Worm (Caenorhabditis elegans) whole organism, L3 larva: ENCODE data around the gene F38B7.3.

Experiments
- R02D3.7 ChIP-seq: fragments of 150-350 bp; optimal IDR thresholded peaks from 2 replicates; lab custom pipeline; 2014; ENCODE audit warnings: missing biosample characterization, missing genetic modification characterization
- ZK546.5 ChIP-seq: sonication (generic microtip); optimal IDR thresholded peaks from 2 replicates; lab custom pipeline; 2017; ENCODE audit warnings: missing biosample characterization, missing genetic modification characterization
- ama-1 ChIP-seq: fragments of 150-350 bp; optimal IDR thresholded peaks from 2 replicates; lab custom pipeline; 2018
- ceh-16 ChIP-seq: sonication (generic microtip); optimal IDR thresholded peaks from 2 replicates; lab custom pipeline; 2017; ENCODE audit warnings: missing biosample characterization, missing genetic modification characterization
- ceh-28 ChIP-seq: fragments of 150-350 bp; optimal IDR thresholded peaks from 2 replicates; lab custom pipeline; 2014; ENCODE audit warnings: missing biosample characterization, missing genetic modification reagents, missing genetic modification characterization
- ceh-82 ChIP-seq: fragments of 150-350 bp; optimal IDR thresholded peaks from 2 replicates; lab custom pipeline; 2014; ENCODE audit warnings: missing biosample characterization, missing genetic modification characterization
- ceh-9 ChIP-seq: sonication (generic microtip); optimal IDR thresholded peaks from 2 replicates; lab custom pipeline; 2018; ENCODE audit warnings: missing biosample characterization, missing genetic modification characterization
- egl-27 ChIP-seq: sonication (generic microtip); optimal IDR thresholded peaks from 4 replicates; lab custom pipeline; 2017; ENCODE audit warnings: missing biosample characterization, missing genetic modification reagents, missing genetic modification characterization
- egl-5 ChIP-seq: fragments of 150-350 bp; optimal IDR thresholded peaks from 2 replicates; lab custom pipeline; 2017; ENCODE audit warnings: missing biosample characterization, missing genetic modification reagents, missing genetic modification characterization, inconsistent platforms
- elt-2 ChIP-seq: sonication (generic microtip); optimal IDR thresholded peaks from 2 replicates; lab custom pipeline; 2016; ENCODE audit warnings: missing genetic modification reagents, mild to moderate bottlenecking, missing genetic modification characterization, missing compliant biosample characterization
- elt-3 ChIP-seq, 3 experiments: fragments of 150-350 bp in 1 of 3; sonication (generic microtip) in 2 of 3; optimal IDR thresholded peaks; 2 replicates in 2 of 3; 4 replicates in 1 of 3; lab custom pipeline; 2014 to 2017; ENCODE audit warnings: missing biosample characterization in 3 of 3, missing genetic modification characterization in 3 of 3
- eor-1 ChIP-seq, 2 experiments: fragments of 150-350 bp; optimal IDR thresholded peaks; 2 replicates each; lab custom pipeline; 2014 to 2018; ENCODE audit warnings: missing biosample characterization in 2 of 2, missing genetic modification characterization in 2 of 2
- fkh-2 ChIP-seq: fragments of 150-350 bp; optimal IDR thresholded peaks from 2 replicates; lab custom pipeline; 2014; ENCODE audit warnings: missing biosample characterization, missing genetic modification reagents, missing genetic modification characterization
- jun-1 ChIP-seq: fragments of 150-350 bp; optimal IDR thresholded peaks from 2 replicates; lab custom pipeline; 2014; ENCODE audit warnings: missing biosample characterization, missing genetic modification reagents, missing genetic modification characterization
- lin-15B ChIP-seq: fragments of 150-350 bp; optimal IDR thresholded peaks from 2 replicates; lab custom pipeline; 2014; ENCODE audit warnings: missing biosample characterization, missing genetic modification characterization
- lin-39 ChIP-seq: fragments of 150-350 bp; optimal IDR thresholded peaks from 2 replicates; lab custom pipeline; 2018; ENCODE audit warnings: missing biosample characterization, missing genetic modification reagents, missing genetic modification characterization
- mml-1 ChIP-seq: fragments of 150-350 bp; sonication (generic microtip); optimal IDR thresholded peaks from 3 replicates; lab custom pipeline; 2014; ENCODE audit warnings: missing biosample characterization, missing genetic modification characterization
- nfya-1 ChIP-seq: sonication (generic microtip); optimal IDR thresholded peaks from 2 replicates; lab custom pipeline; 2017; ENCODE audit warnings: missing genetic modification characterization, mild to moderate bottlenecking, missing compliant biosample characterization, antibody characterized with exemption, moderate library complexity; ENCODE audit not compliant: insufficient read depth
- nhr-11 ChIP-seq: fragments of 150-350 bp; optimal IDR thresholded peaks from 2 replicates; lab custom pipeline; 2014; ENCODE audit warnings: missing biosample characterization, missing genetic modification characterization
- nhr-12 ChIP-seq: fragments of 150-350 bp; optimal IDR thresholded peaks from 2 replicates; lab custom pipeline; 2014; ENCODE audit warnings: missing biosample characterization, missing genetic modification characterization
- nhr-237 ChIP-seq: fragments of 150-350 bp; optimal IDR thresholded peaks from 2 replicates; lab custom pipeline; 2014; ENCODE audit warnings: missing biosample characterization, missing genetic modification characterization
- nhr-25 ChIP-seq: sonication (generic microtip); optimal IDR thresholded peaks from 2 replicates; lab custom pipeline; 2017; ENCODE audit warnings: missing biosample characterization, missing genetic modification characterization
- nhr-28 ChIP-seq: fragments of 150-350 bp; optimal IDR thresholded peaks from 2 replicates; lab custom pipeline; 2014; ENCODE audit warnings: missing biosample characterization, missing genetic modification characterization
- nhr-43 ChIP-seq: sonication (generic microtip); optimal IDR thresholded peaks from 2 replicates; lab custom pipeline; 2016; ENCODE audit warnings: mild to moderate bottlenecking, missing genetic modification characterization, missing compliant biosample characterization; ENCODE audit not compliant: poor library complexity, severe bottlenecking
- nhr-67 ChIP-seq: fragments of 150-350 bp; optimal IDR thresholded peaks from 2 replicates; lab custom pipeline; 2014; ENCODE audit warnings: missing biosample characterization, missing genetic modification characterization
- nhr-76 ChIP-seq: fragments of 150-350 bp; sonication (generic microtip); optimal IDR thresholded peaks from 5 replicates; lab custom pipeline; 2014; ENCODE audit warnings: missing biosample characterization, missing genetic modification characterization
- nhr-77 ChIP-seq: fragments of 150-350 bp; optimal IDR thresholded peaks from 2 replicates; lab custom pipeline; 2014; ENCODE audit warnings: missing biosample characterization, missing genetic modification characterization
- pha-4 ChIP-seq: fragments of 150-350 bp; optimal IDR thresholded peaks from 2 replicates; lab custom pipeline; 2014; ENCODE audit warnings: missing biosample characterization, missing genetic modification reagents, missing genetic modification characterization
- pqm-1 ChIP-seq: fragments of 150-350 bp; optimal IDR thresholded peaks from 2 replicates; lab custom pipeline; 2017; ENCODE audit warnings: missing biosample characterization, missing genetic modification characterization, inconsistent platforms
- sea-2 ChIP-seq: fragments of 150-350 bp; sonication (generic microtip); optimal IDR thresholded peaks from 4 replicates; lab custom pipeline; 2014; ENCODE audit warnings: missing biosample characterization, missing genetic modification reagents, missing genetic modification characterization
- skn-1 ChIP-seq: fragments of 150-350 bp; optimal IDR thresholded peaks from 2 replicates; lab custom pipeline; 2014; ENCODE audit warnings: missing biosample characterization, missing genetic modification characterization
- snpc-4 ChIP-seq: fragments of 150-350 bp; optimal IDR thresholded peaks from 2 replicates; lab custom pipeline; 2014; ENCODE audit warnings: missing biosample characterization, missing genetic modification characterization
- tbx-2 ChIP-seq: sonication (generic microtip); optimal IDR thresholded peaks from 2 replicates; lab custom pipeline; 2016; ENCODE audit warnings: mild to moderate bottlenecking, missing genetic modification characterization, missing compliant biosample characterization
- unc-39 ChIP-seq: sonication (generic microtip); optimal IDR thresholded peaks from 4 replicates; lab custom pipeline; 2017; ENCODE audit warnings: missing biosample characterization, missing genetic modification characterization
- zag-1 ChIP-seq: fragments of 150-350 bp; optimal IDR thresholded peaks from 2 replicates; lab custom pipeline; 2014; ENCODE audit warnings: missing biosample characterization, missing genetic modification characterization

F38B7.3 gene

ce11 chrV:11572803-11573490, 24.0 kb downstream of the F38B7.3 start, which contains the start of the genes H12C20.7 and nhr-68 (continued):
- TF ChIP-seq nhr-28 (tag; lab: Kevin White, UChicago), result peak; percentile 48

- TF ChIP-seq nfya-1 (tag; lab: Kevin White, UChicago) (peak; percentile 27), nhr-43 (peak; percentile 39), pqm-1 (peak; percentile 11), nhr-12 (tag; lab: Kevin White, UChicago) (no peak), pha-4 (tag; lab: Kevin White, UChicago) (peak; percentile 39), elt-3 (tag; optimal IDR thresholded peaks at IDR 0.05; lab: Kevin White, UChicago) (no peak)
These were observed 25.7 kb downstream of the F38B7.3 start for ce11 chrV:11574563-11574962.

ce11 chrV:11580826-11581225, 31.9 kb downstream of the F38B7.3 start, which contains the start of gene srx-90:
srx-90 (plus strand) TSS chrV:11581126.
- TF ChIP-seq fkh-2 (no peak), nhr-76 (tag; lab: Kevin White, UChicago) (no peak), elt-2 (tag; lab: Kevin White, UChicago) (no peak), R02D3.7 (tag; lab: Kevin White, UChicago) (no peak), nhr-77 (tag; lab: Kevin White, UChicago) (no peak), unc-39 (tag; lab: Kevin White, UChicago) (no peak), snpc-4 (tag; lab: Kevin White, UChicago) (no peak), lin-39 (tag; lab: Kevin White, UChicago) (no peak), sea-2 (GFP tag; lab: Kevin White, UChicago) (no peak), ceh-28 (tag; lab: Kevin White, UChicago) (no peak), nhr-12 (tag; lab: Kevin White, UChicago) (no peak), eor-1 (tag; optimal IDR thresholded peaks at IDR 0.05; lab: Kevin White, UChicago) (no peak), nhr-67 (no peak)
- TF ChIP-seq, all 47 proteins: peak for 0

- no peak for TF ChIP-seq elt-2 (tag; lab: Kevin White, UChicago)
- TF ChIP-seq unc-39 (tag; lab: Kevin White, UChicago), result no peak
- no peak for TF ChIP-seq ceh-16
- no peak for TF ChIP-seq nhr-28 (tag; lab: Kevin White, UChicago)
- no peak for TF ChIP-seq lin-39 (tag; lab: Kevin White, UChicago)
- TF ChIP-seq pqm-1, result no peak
- no peak for TF ChIP-seq nhr-67
- no peak for TF ChIP-seq zag-1 (tag; lab: Kevin White, UChicago)
- TF ChIP-seq skn-1 (tag; lab: Kevin White, UChicago), result no peak
- no peak for TF ChIP-seq mml-1 (tag; lab: Kevin White, UChicago)
- no peak for TF ChIP-seq ceh-9
- no peak for TF ChIP-seq egl-5 (tag; lab: Kevin White, UChicago)
- TF ChIP-seq pha-4 (tag; lab: Kevin White, UChicago), result no peak
- TF ChIP-seq ZK546.5, result no peak
- TF ChIP-seq nhr-11 (tag; lab: Kevin White, UChicago), result no peak
- no peak for TF ChIP-seq ceh-82 (tag; lab: Kevin White, UChicago)
- TF ChIP-seq jun-1 (tag; lab: Kevin White, UChicago), result no peak
- TF ChIP-seq nhr-76 (tag; lab: Kevin White, UChicago), result no peak
- TF ChIP-seq lin-15B (tag; lab: Kevin White, UChicago), result no peak
These were observed 34.3 kb downstream of the F38B7.3 start, which contains the start of gene srx-88 for ce11 chrV:11583212-11583611. srx-88 (plus strand) TSS chrV:11583512.

ce11 chrV:11585122-11585521, 36.2 kb downstream of the F38B7.3 start:
- TF ChIP-seq tbx-2, result no peak
- TF ChIP-seq nhr-237, result no peak
- peak; percentile 95 for TF ChIP-seq snpc-4 (tag; lab: Kevin White, UChicago)
- peak; percentile 40 for TF ChIP-seq ceh-82 (tag; lab: Kevin White, UChicago)
- TF ChIP-seq elt-2 (tag; lab: Kevin White, UChicago), result peak; percentile 16
- TF ChIP-seq elt-3 (tag; optimal IDR thresholded peaks at IDR 0.05; lab: Kevin White, UChicago), result peak in 1 of 3 experiments; percentile 57
- no peak for TF ChIP-seq egl-27 (tag; lab: Kevin White, UChicago)
- no peak for TF ChIP-seq nhr-76 (tag; lab: Kevin White, UChicago)
- TF ChIP-seq nfya-1 (tag; lab: Kevin White, UChicago), result peak; percentile 5
- TF ChIP-seq pqm-1, result peak; percentile 34
- peak; percentile 74 for TF ChIP-seq nhr-43
- peak; percentile 18 for TF ChIP-seq nhr-77 (tag; lab: Kevin White, UChicago)
- TF ChIP-seq nhr-25 (tag; lab: Kevin White, UChicago), result peak; percentile 41
- TF ChIP-seq ama-1 (lab: Kevin White, UChicago), result peak; percentile 60
